Fruit fly (Drosophila melanogaster): ENCODE results near the gene CG12541.
A peak's percentile ranks its signal among the peaks of the same experiment; 100 is the strongest.

- TF ChIP-seq CTCF (optimal IDR thresholded peaks at IDR 0.05) (peak in 1 of 2 experiments; percentile 1), CG8478 (optimal IDR thresholded peaks at IDR 0.05) (no peak)
Observed at dm6 chrX:7066608-7067007, 756 bp upstream of the CG12541 start.

Data from S2 (cell line).